Worm (Caenorhabditis elegans) whole organism, early embryonic: Measurements from ENCODE around the gene F59A1.16.

ENCODE experiments used
- B0310.2 ChIP-seq: sonication (generic microtip); optimal IDR thresholded peaks from 2 replicates; lab custom pipeline; 2016; ENCODE audit warnings: mild to moderate bottlenecking, missing genetic modification characterization, missing compliant biosample characterization
- F13C5.2 ChIP-seq: sonication (generic microtip); optimal IDR thresholded peaks from 2 replicates; lab custom pipeline; 2017; ENCODE audit warnings: mild to moderate bottlenecking, missing genetic modification characterization, inconsistent platforms, missing compliant biosample characterization
- aly-1 ChIP-seq: sonication (generic microtip); optimal IDR thresholded peaks from 2 replicates; lab custom pipeline; 2016; ENCODE audit warnings: missing genetic modification characterization, missing compliant biosample characterization
- ama-1 ChIP-seq: fragments of 150-350 bp; optimal IDR thresholded peaks from 2 replicates; lab custom pipeline; 2014
- ceh-13 ChIP-seq: fragments of 200-800 bp; sonication (Bioruptor generic); optimal IDR thresholded peaks from 2 replicates; lab custom pipeline; 2018; ENCODE audit warnings: mild to moderate bottlenecking, missing genetic modification characterization, missing compliant biosample characterization
- ceh-36 ChIP-seq: sonication (generic microtip); optimal IDR thresholded peaks from 2 replicates; lab custom pipeline; 2016; ENCODE audit warnings: missing genetic modification characterization, inconsistent platforms, missing compliant biosample characterization
- ets-7 ChIP-seq: sonication (generic microtip); optimal IDR thresholded peaks from 2 replicates; lab custom pipeline; 2016; ENCODE audit warnings: missing genotype, missing genetic modification characterization, missing compliant biosample characterization
- flt-1 ChIP-seq: fragments of 200-800 bp; sonication (Bioruptor generic); IDR thresholded peaks from 2 replicates; pipeline ENCODE4 v1.3.6; 2022; ENCODE audit warnings: missing genetic modification characterization, missing compliant biosample characterization
- hmbx-1 ChIP-seq: sonication (generic microtip); optimal IDR thresholded peaks from 2 replicates; lab custom pipeline; 2016; ENCODE audit warnings: mild to moderate bottlenecking, missing genetic modification characterization, missing compliant biosample characterization
- hmg-4 ChIP-seq: fragments of 200-800 bp; sonication (Bioruptor generic); optimal IDR thresholded peaks from 2 replicates; lab custom pipeline; 2018; ENCODE audit warnings: mild to moderate bottlenecking, missing genetic modification characterization, missing compliant biosample characterization
- hnd-1 ChIP-seq: sonication (generic microtip); optimal IDR thresholded peaks from 2 replicates; lab custom pipeline; 2016; ENCODE audit warnings: missing genetic modification characterization, missing compliant biosample characterization
- pes-1 ChIP-seq: fragments of 200-800 bp; sonication (Bioruptor generic); IDR thresholded peaks from 2 replicates; pipeline ENCODE4 v1.3.6; 2022; ENCODE audit warnings: missing genetic modification reagents, missing genetic modification characterization, missing compliant biosample characterization
- scrt-1 ChIP-seq: fragments of 200-800 bp; sonication (Bioruptor generic); IDR thresholded peaks from 2 replicates; pipeline ENCODE4 v1.3.6; 2022; ENCODE audit warnings: missing genetic modification characterization, missing compliant biosample characterization
- sea-1 ChIP-seq: fragments of 200-800 bp; sonication (Bioruptor generic); conservative IDR thresholded peaks from 2 replicates; pipeline ENCODE4 v1.3.6; 2022; ENCODE audit warnings: missing genetic modification characterization, missing compliant biosample characterization
- tbx-11 ChIP-seq: fragments of 200-800 bp; sonication (Bioruptor generic); IDR thresholded peaks from 2 replicates; pipeline ENCODE4 v1.3.6; 2022; ENCODE audit warnings: missing genetic modification characterization, missing compliant biosample characterization
- tbx-37 ChIP-seq: fragments of 200-800 bp; sonication (Bioruptor generic); conservative IDR thresholded peaks from 2 replicates; pipeline ENCODE4 v1.3.6; 2022; ENCODE audit warnings: missing genetic modification reagents, missing genetic modification characterization, missing compliant biosample characterization
- tra-4 ChIP-seq: sonication (generic microtip); optimal IDR thresholded peaks from 2 replicates; lab custom pipeline; 2017; ENCODE audit warnings: missing genetic modification characterization, missing compliant biosample characterization

F59A1.16 gene

ce11 chrV:17684857-17685256, at the start of gene F59A1.16, which contains the start of gene F59A1.6:
Gene F59A1.16, minus strand, starts transcription at chrV:17684957.
Gene F59A1.6, plus strand, starts transcription at chrV:17685141.
- TF ChIP-seq tra-4 (tag; lab: Kevin White, UChicago): no peak
- TF ChIP-seq ets-7 (tag; lab: Kevin White, UChicago): no peak
- TF ChIP-seq F13C5.2: no peak
- TF ChIP-seq B0310.2 (tag; lab: Kevin White, UChicago): no peak
- TF ChIP-seq sea-1: no peak
- TF ChIP-seq pes-1 (GFP tag; lab: Robert Waterston, UW): no peak
- no peak for TF ChIP-seq scrt-1 (GFP tag; lab: Robert Waterston, UW)
- no peak for TF ChIP-seq ceh-36 (tag; lab: Kevin White, UChicago)
- TF ChIP-seq tbx-37 (GFP tag; lab: Robert Waterston, UW): no peak
- TF ChIP-seq flt-1 (GFP tag; lab: Robert Waterston, UW): no peak
- TF ChIP-seq hmg-4 (GFP tag; lab: Kevin White, UChicago): no peak
- no peak for TF ChIP-seq aly-1
- no peak for TF ChIP-seq hnd-1 (tag; lab: Kevin White, UChicago)
- TF ChIP-seq ceh-13 (GFP tag; lab: Kevin White, UChicago): no peak
- no peak for TF ChIP-seq hmbx-1
- TF ChIP-seq tbx-11 (GFP tag; lab: Robert Waterston, UW): no peak

DNA sequence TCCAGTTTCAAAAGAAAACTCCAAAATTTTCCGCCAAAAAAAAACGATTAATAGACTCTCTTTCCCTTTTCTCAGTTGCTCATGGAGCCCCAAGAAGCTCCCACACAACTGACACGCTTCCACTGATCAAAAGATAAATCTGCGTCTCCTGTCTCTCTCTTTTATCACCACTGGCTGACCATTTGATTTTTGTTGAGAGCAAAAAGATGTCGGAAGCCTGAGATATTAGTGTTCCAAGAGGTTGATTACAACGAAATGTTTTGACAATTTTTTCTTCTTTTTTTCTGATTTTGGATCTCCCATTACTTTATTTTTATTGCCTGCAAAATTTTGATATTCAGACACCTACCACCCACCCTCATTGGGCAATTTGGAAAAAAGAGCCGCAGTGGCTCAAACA, 47.8 kb upstream of the F59A1.16 start, which contains the start of gene twk-42:
twk-42 (minus strand) TSS at position 101 of the 400 bp plus-strand sequence.
- no peak for TF ChIP-seq ceh-36 (tag; lab: Kevin White, UChicago)
- no peak for TF ChIP-seq ceh-13 (GFP tag; lab: Kevin White, UChicago)

DNA sequence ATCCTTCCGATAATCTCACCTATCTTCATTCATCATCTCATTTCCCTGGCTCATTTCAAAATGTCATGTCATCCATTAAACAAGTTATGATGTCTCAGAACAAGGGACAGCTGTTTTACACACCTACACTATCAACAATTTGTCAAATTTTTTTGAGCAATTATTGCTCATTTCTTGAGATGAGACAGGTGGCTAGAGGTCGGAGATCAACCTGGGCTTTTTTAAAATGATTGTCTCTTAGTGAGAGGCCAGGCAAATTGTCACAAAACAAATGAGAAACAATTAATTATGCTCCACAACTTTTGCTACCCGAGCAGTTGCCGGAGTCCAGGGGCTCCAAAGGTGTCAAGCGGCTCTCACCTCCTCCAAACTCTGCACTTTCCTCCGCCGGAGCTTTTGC, 44.0 kb upstream of the F59A1.16 start:
- TF ChIP-seq tra-4 (tag; lab: Kevin White, UChicago): no peak
- no peak for TF ChIP-seq ceh-13 (GFP tag; lab: Kevin White, UChicago)
- no peak for TF ChIP-seq hmg-4 (GFP tag; lab: Kevin White, UChicago)
- TF ChIP-seq scrt-1 (GFP tag; lab: Robert Waterston, UW): no peak
- TF ChIP-seq ets-7 (tag; lab: Kevin White, UChicago): no peak
- TF ChIP-seq aly-1: no peak
- no peak for TF ChIP-seq tbx-11 (GFP tag; lab: Robert Waterston, UW)
- no peak for TF ChIP-seq hnd-1 (tag; lab: Kevin White, UChicago)
- no peak for TF ChIP-seq tbx-37 (GFP tag; lab: Robert Waterston, UW)
- no peak for TF ChIP-seq sea-1
- no peak for TF ChIP-seq ama-1
- no peak for TF ChIP-seq F13C5.2
- no peak for TF ChIP-seq B0310.2 (tag; lab: Kevin White, UChicago)
- no peak for TF ChIP-seq pes-1 (GFP tag; lab: Robert Waterston, UW)
- no peak for TF ChIP-seq flt-1 (GFP tag; lab: Robert Waterston, UW)

DNA sequence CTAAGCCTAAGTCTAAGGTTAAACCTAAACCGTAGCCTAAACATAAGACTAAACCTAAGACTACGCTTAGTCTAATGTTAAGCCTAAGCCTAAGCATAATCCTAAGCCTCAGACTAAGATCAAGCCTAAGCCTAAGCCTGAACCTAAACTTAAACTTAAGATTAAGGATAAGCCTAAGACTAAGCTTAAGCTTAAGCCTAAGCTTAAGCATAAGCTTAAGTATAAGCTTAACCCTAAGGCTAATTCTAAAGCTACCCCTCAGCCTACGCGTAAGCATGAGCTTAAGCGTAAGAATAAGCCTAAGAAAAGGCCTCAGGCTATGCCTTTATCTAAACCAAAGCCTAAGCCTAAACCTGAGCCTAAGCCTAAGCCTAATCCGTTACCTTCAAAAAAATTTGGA, 43.6 kb upstream of the F59A1.16 start:
- TF ChIP-seq F13C5.2 (no peak), flt-1 (GFP tag; lab: Robert Waterston, UW) (no peak), ceh-36 (tag; lab: Kevin White, UChicago) (peak; percentile 69), B0310.2 (tag; lab: Kevin White, UChicago) (no peak)

DNA sequence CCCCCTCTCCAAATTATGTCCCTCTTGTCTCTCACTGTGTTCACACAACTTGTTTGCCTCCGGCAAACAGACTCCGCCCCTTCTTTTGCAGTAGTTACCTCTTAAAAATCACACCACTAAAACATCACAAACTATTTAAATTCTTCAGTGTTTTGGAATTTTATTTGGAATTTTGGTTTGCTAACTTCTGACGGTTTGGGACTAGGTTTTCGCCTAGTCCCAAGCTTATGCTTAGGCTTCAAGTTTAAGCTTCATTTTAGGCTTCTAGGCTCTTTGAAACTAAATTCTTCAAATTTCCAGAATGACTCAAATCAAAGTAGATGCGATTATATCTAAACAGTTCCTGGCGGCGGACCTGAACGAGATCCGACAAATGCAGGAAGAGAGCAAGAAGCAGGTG, 39.9 kb upstream of the F59A1.16 start, which contains the start of gene fat-5:
fat-5 (plus strand) TSS at position 301 of the 400 bp plus-strand sequence.
- TF ChIP-seq hmg-4 (GFP tag; lab: Kevin White, UChicago): no peak
- no peak for TF ChIP-seq tra-4 (tag; lab: Kevin White, UChicago)
- TF ChIP-seq tbx-37 (GFP tag; lab: Robert Waterston, UW): no peak
- no peak for TF ChIP-seq B0310.2 (tag; lab: Kevin White, UChicago)

- TF ChIP-seq sea-1 (no peak), B0310.2 (tag; lab: Kevin White, UChicago) (no peak), ets-7 (tag; lab: Kevin White, UChicago) (no peak), tbx-37 (GFP tag; lab: Robert Waterston, UW) (no peak)
Observed at ce11 chrV:17723142-17723781, 38.5 kb upstream of the F59A1.16 start.

- TF ChIP-seq hmbx-1 (no peak), ets-7 (tag; lab: Kevin White, UChicago) (no peak), hmg-4 (GFP tag; lab: Kevin White, UChicago) (no peak), hnd-1 (tag; lab: Kevin White, UChicago) (no peak), tra-4 (tag; lab: Kevin White, UChicago) (no peak), flt-1 (GFP tag; lab: Robert Waterston, UW) (no peak)
Observed at ce11 chrV:17722553-17722952, 37.8 kb upstream of the F59A1.16 start.

- no peak for TF ChIP-seq scrt-1 (GFP tag; lab: Robert Waterston, UW)
- no peak for TF ChIP-seq tra-4 (tag; lab: Kevin White, UChicago)
- no peak for TF ChIP-seq sea-1
- TF ChIP-seq hnd-1 (tag; lab: Kevin White, UChicago): no peak
Observed at ce11 chrV:17721709-17722108, 37.0 kb upstream of the F59A1.16 start.

DNA sequence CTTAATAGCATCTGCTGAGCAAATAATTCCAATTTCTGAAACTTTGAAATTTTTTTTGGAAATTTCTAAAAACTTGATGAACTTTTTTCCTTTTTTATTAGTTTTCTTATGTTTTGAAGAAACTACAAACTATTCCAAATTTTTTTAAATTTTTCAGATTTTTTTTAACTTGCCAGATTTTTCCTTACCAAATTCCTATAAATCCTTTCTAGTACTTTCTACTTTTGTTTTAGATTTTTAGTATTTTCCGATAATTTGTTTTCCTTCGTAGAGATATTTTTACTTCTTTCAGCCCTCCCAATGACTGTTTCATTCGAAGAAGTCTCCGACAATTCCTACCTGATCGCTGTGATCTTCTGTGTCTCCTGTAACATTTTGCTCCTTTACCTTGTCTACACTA, 33.9 kb upstream of the F59A1.16 start, which contains the start of gene str-77:
str-77 (plus strand) TSS at position 301 of the 400 bp plus-strand sequence.
- TF ChIP-seq B0310.2 (tag; lab: Kevin White, UChicago) (no peak), aly-1 (no peak), tbx-11 (GFP tag; lab: Robert Waterston, UW) (no peak), tbx-37 (GFP tag; lab: Robert Waterston, UW) (no peak)
